Fruit fly (Drosophila melanogaster): ENCODE measurements around the gene Pdk1.

dm6 chr3L:156591-157303 is 27.5 kb downstream of the Pdk1 start:
- TF ChIP-seq rn (GFP tag; IDR thresholded peaks at IDR 0.05) (no peak), CG13204 (GFP tag; optimal IDR thresholded peaks at IDR 0.05) (no peak), Pif1B (GFP tag; optimal IDR thresholded peaks at IDR 0.05) (peak; percentile 13)

All from whole organism, pupa.